Worm (Caenorhabditis elegans) whole organism, L4 larva: Measurements from ENCODE around the gene C29A12.6.

ENCODE experiments used
- F37D6.2 ChIP-seq: sonication (generic microtip); optimal IDR thresholded peaks from 2 replicates; lab custom pipeline; 2016; ENCODE audit warnings: mild to moderate bottlenecking, missing genetic modification characterization, missing compliant biosample characterization
- ces-1 ChIP-seq: fragments of 150-350 bp; sonication (generic microtip); optimal IDR thresholded peaks from 4 replicates; lab custom pipeline; 2014; ENCODE audit warnings: missing biosample characterization, missing genetic modification reagents, missing genetic modification characterization
- ctbp-1 ChIP-seq: fragments of 200-800 bp; sonication (Bioruptor generic); IDR thresholded peaks from 2 replicates; pipeline ENCODE4 v1.3.6; 2022; ENCODE audit warnings: missing genetic modification reagents, missing genetic modification characterization, missing compliant biosample characterization
- egl-27 ChIP-seq: sonication (generic microtip); optimal IDR thresholded peaks from 3 replicates; lab custom pipeline; 2017; ENCODE audit warnings: missing biosample characterization, missing genetic modification reagents, missing genetic modification characterization
- fos-1 ChIP-seq: fragments of 150-350 bp; optimal IDR thresholded peaks from 2 replicates; lab custom pipeline; 2014; ENCODE audit warnings: missing biosample characterization, missing genetic modification characterization
- pha-4 ChIP-seq, 2 experiments: fragments of 150-350 bp in 1 of 2; fragments of 200-800 bp in 1 of 2; sonication (Bioruptor generic) in 1 of 2; IDR thresholded peaks in 1 of 2; optimal IDR thresholded peaks in 1 of 2; 2 replicates each; pipeline versions ENCODE4 v1.3.6 to Lab custom; 2014 to 2022; ENCODE audit warnings: missing genetic modification characterization in 2 of 2, missing genetic modification reagents in 2 of 2, missing biosample characterization in 1 of 2, missing compliant biosample characterization in 1 of 2
- pqm-1 ChIP-seq: sonication (generic microtip); optimal IDR thresholded peaks from 2 replicates; lab custom pipeline; 2017; ENCODE audit warnings: missing biosample characterization, missing genetic modification characterization

ce11 chrV:10862457-10863097 lies 15.6 kb downstream of the C29A12.6 start:
- TF ChIP-seq pqm-1 = no peak
- TF ChIP-seq ces-1 (GFP tag; lab: Kevin White, UChicago) = no peak
- no peak for TF ChIP-seq F37D6.2
- no peak for TF ChIP-seq pha-4 (GFP tag; IDR thresholded peaks at IDR 0.05; lab: Robert Waterston, UW)
- no peak for TF ChIP-seq pha-4 (tag; optimal IDR thresholded peaks at IDR 0.05; lab: Kevin White, UChicago)
- TF ChIP-seq fos-1 (tag; lab: Kevin White, UChicago) = no peak
- no peak for TF ChIP-seq ctbp-1 (GFP tag; lab: Robert Waterston, UW)
- no peak for TF ChIP-seq egl-27
